Worm (Caenorhabditis elegans): ENCODE results near the gene nhr-58.

The nhr-58 gene

ce11 chrV:532046-532445, at the start of gene nhr-58:
nhr-58 (plus strand) TSS chrV:532259.
- TF ChIP-seq ama-1 (optimal IDR thresholded peaks at IDR 0.05): no peak

- no peak for TF ChIP-seq ama-1 (optimal IDR thresholded peaks at IDR 0.05)
- TF ChIP-seq sea-1 (GFP tag; conservative IDR thresholded peaks at IDR 0.05): no peak
- no peak for TF ChIP-seq flt-1 (GFP tag; IDR thresholded peaks at IDR 0.05)
- TF ChIP-seq ceh-13 (GFP tag; optimal IDR thresholded peaks at IDR 0.05): no peak
- TF ChIP-seq B0310.2 (tag; optimal IDR thresholded peaks at IDR 0.05): no peak
- TF ChIP-seq F13C5.2 (tag; optimal IDR thresholded peaks at IDR 0.05): no peak
- TF ChIP-seq pes-1 (GFP tag; IDR thresholded peaks at IDR 0.05): no peak
- no peak for TF ChIP-seq tbx-37 (GFP tag; conservative IDR thresholded peaks at IDR 0.05)
- TF ChIP-seq hmbx-1 (tag; optimal IDR thresholded peaks at IDR 0.05): no peak
- no peak for TF ChIP-seq aly-1 (tag; optimal IDR thresholded peaks at IDR 0.05)
- no peak for TF ChIP-seq tbx-11 (GFP tag; IDR thresholded peaks at IDR 0.05)
- TF ChIP-seq ets-7 (tag; optimal IDR thresholded peaks at IDR 0.05): no peak
- no peak for TF ChIP-seq ceh-36 (tag; optimal IDR thresholded peaks at IDR 0.05)
- no peak for TF ChIP-seq hnd-1 (tag; optimal IDR thresholded peaks at IDR 0.05)
- no peak for TF ChIP-seq scrt-1 (GFP tag; IDR thresholded peaks at IDR 0.05)
- no peak for TF ChIP-seq tra-4 (tag; optimal IDR thresholded peaks at IDR 0.05)
- no peak for TF ChIP-seq hmg-4 (GFP tag; optimal IDR thresholded peaks at IDR 0.05)
Observed at ce11 chrV:482860-483259, 49.2 kb upstream of the nhr-58 start.

ce11 chrV:483289-483795, 48.7 kb upstream of the nhr-58 start, which contains the start of gene nhr-130:
nhr-130 (minus strand) TSS chrV:483339.
- TF ChIP-seq tbx-11 (GFP tag; IDR thresholded peaks at IDR 0.05) (no peak), hmg-4 (GFP tag; optimal IDR thresholded peaks at IDR 0.05) (no peak), flt-1 (GFP tag; IDR thresholded peaks at IDR 0.05) (no peak), hmbx-1 (tag; optimal IDR thresholded peaks at IDR 0.05) (no peak), B0310.2 (tag; optimal IDR thresholded peaks at IDR 0.05) (no peak), F13C5.2 (tag; optimal IDR thresholded peaks at IDR 0.05) (no peak), tra-4 (tag; optimal IDR thresholded peaks at IDR 0.05) (no peak), ets-7 (tag; optimal IDR thresholded peaks at IDR 0.05) (no peak), sea-1 (GFP tag; conservative IDR thresholded peaks at IDR 0.05) (no peak), tbx-37 (GFP tag; conservative IDR thresholded peaks at IDR 0.05) (no peak), ceh-36 (tag; optimal IDR thresholded peaks at IDR 0.05) (no peak), ceh-13 (GFP tag; optimal IDR thresholded peaks at IDR 0.05) (no peak), hnd-1 (tag; optimal IDR thresholded peaks at IDR 0.05) (no peak), aly-1 (tag; optimal IDR thresholded peaks at IDR 0.05) (no peak)

- TF ChIP-seq pes-1 (GFP tag; IDR thresholded peaks at IDR 0.05): no peak
- no peak for TF ChIP-seq tbx-37 (GFP tag; conservative IDR thresholded peaks at IDR 0.05)
- no peak for TF ChIP-seq B0310.2 (tag; optimal IDR thresholded peaks at IDR 0.05)
- no peak for TF ChIP-seq flt-1 (GFP tag; IDR thresholded peaks at IDR 0.05)
- TF ChIP-seq F13C5.2 (tag; optimal IDR thresholded peaks at IDR 0.05): no peak
- no peak for TF ChIP-seq aly-1 (tag; optimal IDR thresholded peaks at IDR 0.05)
- no peak for TF ChIP-seq hmbx-1 (tag; optimal IDR thresholded peaks at IDR 0.05)
- no peak for TF ChIP-seq ets-7 (tag; optimal IDR thresholded peaks at IDR 0.05)
- TF ChIP-seq sea-1 (GFP tag; conservative IDR thresholded peaks at IDR 0.05): no peak
- TF ChIP-seq hnd-1 (tag; optimal IDR thresholded peaks at IDR 0.05): no peak
Observed at ce11 chrV:484285-484890, 47.7 kb upstream of the nhr-58 start, which contains the start of gene nhr-212. nhr-212 (plus strand) TSS chrV:484857.

- TF ChIP-seq ceh-13 (GFP tag; optimal IDR thresholded peaks at IDR 0.05) (no peak), scrt-1 (GFP tag; IDR thresholded peaks at IDR 0.05) (no peak), ets-7 (tag; optimal IDR thresholded peaks at IDR 0.05) (no peak), hmg-4 (GFP tag; optimal IDR thresholded peaks at IDR 0.05) (no peak), aly-1 (tag; optimal IDR thresholded peaks at IDR 0.05) (no peak)
Observed at ce11 chrV:486684-487083, 45.4 kb upstream of the nhr-58 start, which contains the start of gene nhr-211. nhr-211 (plus strand) TSS chrV:486984.

ce11 chrV:487980-488379, 44.1 kb upstream of the nhr-58 start:
- TF ChIP-seq hmbx-1 (tag; optimal IDR thresholded peaks at IDR 0.05) (no peak), hnd-1 (tag; optimal IDR thresholded peaks at IDR 0.05) (no peak), ama-1 (optimal IDR thresholded peaks at IDR 0.05) (no peak), ets-7 (tag; optimal IDR thresholded peaks at IDR 0.05) (no peak), aly-1 (tag; optimal IDR thresholded peaks at IDR 0.05) (no peak), ceh-36 (tag; optimal IDR thresholded peaks at IDR 0.05) (no peak), sea-1 (GFP tag; conservative IDR thresholded peaks at IDR 0.05) (no peak), ceh-13 (GFP tag; optimal IDR thresholded peaks at IDR 0.05) (no peak), pes-1 (GFP tag; IDR thresholded peaks at IDR 0.05) (no peak)

ce11 chrV:489320-489719, 42.7 kb upstream of the nhr-58 start, which contains the start of gene nhr-106:
nhr-106 (plus strand) TSS chrV:489620.
- TF ChIP-seq flt-1 (GFP tag; IDR thresholded peaks at IDR 0.05) (no peak), B0310.2 (tag; optimal IDR thresholded peaks at IDR 0.05) (no peak), sea-1 (GFP tag; conservative IDR thresholded peaks at IDR 0.05) (no peak), ceh-36 (tag; optimal IDR thresholded peaks at IDR 0.05) (no peak), ama-1 (optimal IDR thresholded peaks at IDR 0.05) (no peak), pes-1 (GFP tag; IDR thresholded peaks at IDR 0.05) (no peak), ceh-13 (GFP tag; optimal IDR thresholded peaks at IDR 0.05) (no peak), hmbx-1 (tag; optimal IDR thresholded peaks at IDR 0.05) (no peak), F13C5.2 (tag; optimal IDR thresholded peaks at IDR 0.05) (no peak), tra-4 (tag; optimal IDR thresholded peaks at IDR 0.05) (no peak), tbx-37 (GFP tag; conservative IDR thresholded peaks at IDR 0.05) (no peak), hmg-4 (GFP tag; optimal IDR thresholded peaks at IDR 0.05) (no peak), scrt-1 (GFP tag; IDR thresholded peaks at IDR 0.05) (no peak), aly-1 (tag; optimal IDR thresholded peaks at IDR 0.05) (no peak), hnd-1 (tag; optimal IDR thresholded peaks at IDR 0.05) (no peak), tbx-11 (GFP tag; IDR thresholded peaks at IDR 0.05) (no peak), ets-7 (tag; optimal IDR thresholded peaks at IDR 0.05) (no peak)
